Fruit fly (Drosophila melanogaster) whole organism, embryonic: Measurements from ENCODE around the gene CG34251.
A peak's percentile ranks its signal among the peaks of the same experiment; 100 is the strongest.

Source experiments
- Atf6 ChIP-seq: fragments of 200-800 bp; sonication (Bioruptor generic); IDR thresholded peaks from 2 replicates; pipeline ENCODE4 v1.3.6; 2022; ENCODE audit warnings: missing biosample characterization, missing genetic modification characterization
- Awh ChIP-seq: fragments of 200-800 bp; sonication (Bioruptor generic); IDR thresholded peaks from 2 replicates; pipeline ENCODE4, ENCODE4 v1.3.6; 2022; ENCODE audit warnings: missing biosample characterization, missing genetic modification characterization
- B-H2 ChIP-seq: fragments of 200-800 bp; sonication (Bioruptor generic); optimal IDR thresholded peaks from 2 replicates; lab custom pipeline; 2018; ENCODE audit warnings: missing biosample characterization, mild to moderate bottlenecking, missing genetic modification characterization
- CG11247 ChIP-seq: fragments of 200-800 bp; sonication (Bioruptor generic); IDR thresholded peaks from 2 replicates; pipeline ENCODE4 v1.3.6; 2022; ENCODE audit warnings: missing biosample characterization, missing genetic modification characterization
- CG12391 ChIP-seq: fragments of 200-800 bp; sonication (Bioruptor generic); optimal IDR thresholded peaks from 3 replicates; lab custom pipeline; 2018; ENCODE audit warnings: missing biosample characterization, mild to moderate bottlenecking, missing genetic modification characterization, moderate library complexity
- CG14014 ChIP-seq: fragments of 200-800 bp; sonication (Bioruptor generic); IDR thresholded peaks from 2 replicates; pipeline ENCODE4 v1.3.6; 2022; ENCODE audit warnings: missing biosample characterization, missing genetic modification characterization
- CG15011 ChIP-seq: fragments of 200-800 bp; sonication (Bioruptor generic); optimal IDR thresholded peaks from 3 replicates; lab custom pipeline; 2018; ENCODE audit warnings: missing biosample characterization, mild to moderate bottlenecking, missing genetic modification characterization
- CG15479 ChIP-seq: fragments of 200-800 bp; sonication (Bioruptor generic); optimal IDR thresholded peaks from 3 replicates; lab custom pipeline; 2019; ENCODE audit warnings: missing biosample characterization, mild to moderate bottlenecking, missing genetic modification characterization, moderate library complexity
- CG17385 ChIP-seq: fragments of 200-800 bp; sonication (Bioruptor generic); optimal IDR thresholded peaks from 3 replicates; lab custom pipeline; 2018; ENCODE audit warnings: missing biosample characterization, mild to moderate bottlenecking, missing genetic modification characterization
- CG18011 ChIP-seq: fragments of 200-800 bp; sonication (Bioruptor generic); optimal IDR thresholded peaks from 2 replicates; lab custom pipeline; 2017; ENCODE audit warnings: missing biosample characterization, missing genetic modification characterization, mild to moderate bottlenecking, moderate library complexity, missing genotype
- CG31224 ChIP-seq: fragments of 200-800 bp; sonication (Bioruptor generic); IDR thresholded peaks from 2 replicates; pipeline ENCODE4 v1.3.6; 2022; ENCODE audit warnings: missing biosample characterization, missing genetic modification characterization
- CG34224 ChIP-seq: fragments of 200-800 bp; sonication (Bioruptor generic); IDR thresholded peaks from 3 replicates; pipeline ENCODE4 v1.3.6; 2022; ENCODE audit warnings: missing biosample characterization, missing genetic modification characterization; ENCODE audit not compliant: partially characterized antibody
- CG4424 ChIP-seq: fragments of 200-800 bp; sonication (Bioruptor generic); optimal IDR thresholded peaks from 3 replicates; lab custom pipeline; 2016; ENCODE audit warnings: missing biosample characterization, missing genetic modification characterization
- CG4820 ChIP-seq: fragments of 200-800 bp; sonication (Bioruptor generic); optimal IDR thresholded peaks from 3 replicates; lab custom pipeline; 2016; ENCODE audit warnings: missing biosample characterization, missing genetic modification characterization
- CG6765 ChIP-seq: fragments of 200-800 bp; sonication (Bioruptor generic); optimal IDR thresholded peaks from 3 replicates; lab custom pipeline; 2017; ENCODE audit warnings: missing biosample characterization, mild to moderate bottlenecking, missing genetic modification characterization
- CG6813 ChIP-seq: fragments of 200-800 bp; sonication (Bioruptor generic); optimal IDR thresholded peaks from 2 replicates; lab custom pipeline; 2017; ENCODE audit warnings: missing biosample characterization, missing genetic modification characterization, mild to moderate bottlenecking, moderate library complexity, missing genetic modification reagents
- CG8290 ChIP-seq, 3 experiments: fragments of 200-800 bp; sonication (Bioruptor generic); optimal IDR thresholded peaks; 2 replicates each; lab custom pipeline; 2016 to 2019; ENCODE audit warnings: missing biosample characterization in 3 of 3, missing genetic modification characterization in 3 of 3, mild to moderate bottlenecking in 2 of 3, moderate library complexity in 1 of 3
- CG9437 ChIP-seq: fragments of 200-800 bp; sonication (Bioruptor generic); optimal IDR thresholded peaks from 2 replicates; lab custom pipeline; 2018; ENCODE audit warnings: missing biosample characterization, mild to moderate bottlenecking, missing genetic modification characterization
- Doc2 ChIP-seq: fragments of 200-800 bp; sonication (Bioruptor generic); IDR thresholded peaks from 2 replicates; pipeline ENCODE4 v1.3.6; 2022; ENCODE audit warnings: missing biosample characterization, missing genetic modification characterization
- Hand ChIP-seq: fragments of 200-800 bp; sonication (Bioruptor generic); optimal IDR thresholded peaks from 2 replicates; lab custom pipeline; 2017; ENCODE audit warnings: mild to moderate bottlenecking, missing biosample characterization, missing genetic modification reagents, missing genetic modification characterization
- HmgZ ChIP-seq: fragments of 200-800 bp; sonication (Bioruptor generic); optimal IDR thresholded peaks from 2 replicates; lab custom pipeline; 2018; ENCODE audit warnings: missing biosample characterization, mild to moderate bottlenecking, missing genetic modification characterization
- NK7.1 ChIP-seq: fragments of 200-800 bp; sonication (Bioruptor generic); optimal IDR thresholded peaks from 3 replicates; lab custom pipeline; 2016; ENCODE audit warnings: missing biosample characterization, missing genetic modification characterization
- PHDP ChIP-seq: fragments of 200-800 bp; sonication (Bioruptor generic); optimal IDR thresholded peaks from 3 replicates; lab custom pipeline; 2018; ENCODE audit warnings: missing biosample characterization, mild to moderate bottlenecking, missing genetic modification characterization, moderate library complexity
- Side ChIP-seq: fragments of 200-800 bp; sonication (Bioruptor generic); optimal IDR thresholded peaks from 2 replicates; lab custom pipeline; 2016; ENCODE audit warnings: missing biosample characterization, missing genetic modification characterization
- Tbp ChIP-seq: fragments of >200 bp; optimal IDR thresholded peaks from 2 replicates; lab custom pipeline; 2018; ENCODE audit warnings: missing biosample characterization, missing genetic modification characterization
- ab ChIP-seq: fragments of 200-800 bp; sonication (Bioruptor generic); optimal IDR thresholded peaks from 2 replicates; lab custom pipeline; 2016; ENCODE audit warnings: missing biosample characterization, missing genetic modification characterization
- abd-A ChIP-seq: fragments of 200-800 bp; sonication (Bioruptor generic); optimal IDR thresholded peaks from 3 replicates; lab custom pipeline; 2019; ENCODE audit warnings: missing biosample characterization, mild to moderate bottlenecking, missing genetic modification characterization, moderate library complexity
- aop ChIP-seq: fragments of 200-800 bp; sonication (Bioruptor generic); IDR thresholded peaks from 2 replicates; pipeline ENCODE4 v1.3.6; 2022; ENCODE audit warnings: missing biosample characterization, missing genetic modification characterization
- ara ChIP-seq: fragments of 200-800 bp; sonication (Bioruptor generic); IDR thresholded peaks from 2 replicates; pipeline ENCODE4 v1.3.6; 2022; ENCODE audit warnings: missing biosample characterization, missing genetic modification characterization
- crol ChIP-seq: fragments of 200-800 bp; sonication (Bioruptor generic); IDR thresholded peaks from 2 replicates; pipeline ENCODE4 v1.3.6; 2022; ENCODE audit warnings: missing biosample characterization, missing genetic modification characterization
- disco-r ChIP-seq: fragments of 200-800 bp; sonication (Bioruptor generic); optimal IDR thresholded peaks from 2 replicates; lab custom pipeline; 2016; ENCODE audit warnings: missing biosample characterization, missing genetic modification characterization
- exex ChIP-seq: fragments of 200-800 bp; sonication (Bioruptor generic); optimal IDR thresholded peaks from 4 replicates; lab custom pipeline; 2018; ENCODE audit warnings: missing biosample characterization, mild to moderate bottlenecking, missing genetic modification characterization, moderate library complexity
- ftz-f1 ChIP-seq: fragments of 200-800 bp; sonication (Bioruptor generic); optimal IDR thresholded peaks from 2 replicates; lab custom pipeline; 2016; ENCODE audit warnings: missing biosample characterization, missing genetic modification characterization
- gcm2 ChIP-seq: fragments of 200-800 bp; sonication (Bioruptor generic); optimal IDR thresholded peaks from 2 replicates; lab custom pipeline; 2016; ENCODE audit warnings: missing biosample characterization, missing genetic modification characterization
- lbe ChIP-seq: fragments of 200-800 bp; sonication (Bioruptor generic); optimal IDR thresholded peaks from 2 replicates; lab custom pipeline; 2016; ENCODE audit warnings: missing biosample characterization, mild to moderate bottlenecking, missing genetic modification characterization
- mam ChIP-seq: fragments of 200-800 bp; sonication (Bioruptor generic); optimal IDR thresholded peaks from 3 replicates; lab custom pipeline; 2016; ENCODE audit warnings: missing biosample characterization, missing genetic modification characterization
- mirr ChIP-seq: fragments of 200-800 bp; sonication (Bioruptor generic); optimal IDR thresholded peaks from 3 replicates; lab custom pipeline; 2018; ENCODE audit warnings: missing biosample characterization, mild to moderate bottlenecking, missing genetic modification characterization
- pfk ChIP-seq: fragments of 200-800 bp; sonication (Bioruptor generic); optimal IDR thresholded peaks from 2 replicates; lab custom pipeline; 2018; ENCODE audit warnings: missing biosample characterization, mild to moderate bottlenecking, missing genetic modification characterization, moderate library complexity
- phol ChIP-seq: fragments of 200-800 bp; sonication (Bioruptor generic); optimal IDR thresholded peaks from 3 replicates; lab custom pipeline; 2018; ENCODE audit warnings: missing biosample characterization, mild to moderate bottlenecking, missing genetic modification characterization, moderate library complexity
- pita ChIP-seq: fragments of 200-800 bp; sonication (Bioruptor generic); optimal IDR thresholded peaks from 2 replicates; lab custom pipeline; 2017; ENCODE audit warnings: missing biosample characterization, mild to moderate bottlenecking, missing genetic modification characterization
- pros ChIP-seq: fragments of 200-800 bp; sonication (Bioruptor generic); optimal IDR thresholded peaks from 3 replicates; lab custom pipeline; 2019; ENCODE audit warnings: missing biosample characterization, mild to moderate bottlenecking, missing genetic modification characterization, moderate library complexity
- rib ChIP-seq: fragments of 200-800 bp; sonication (Bioruptor generic); IDR thresholded peaks from 2 replicates; pipeline ENCODE4 v1.3.6; 2022; ENCODE audit warnings: missing biosample characterization, missing genetic modification characterization
- shn ChIP-seq: fragments of 200-800 bp; sonication (Bioruptor generic); optimal IDR thresholded peaks from 3 replicates; lab custom pipeline; 2016; ENCODE audit warnings: missing biosample characterization, missing genetic modification characterization
- sisA ChIP-seq: fragments of 200-800 bp; sonication (Bioruptor generic); IDR thresholded peaks from 2 replicates; pipeline ENCODE4 v1.3.6; 2022; ENCODE audit warnings: missing biosample characterization, missing genetic modification characterization
- sna ChIP-seq: fragments of 200-800 bp; sonication (Bioruptor generic); IDR thresholded peaks from 2 replicates; pipeline ENCODE4 v1.3.6; 2022; ENCODE audit warnings: missing biosample characterization, missing genetic modification characterization; ENCODE audit not compliant: partially characterized antibody
- sqz ChIP-seq: fragments of 200-800 bp; sonication (Bioruptor generic); optimal IDR thresholded peaks from 3 replicates; lab custom pipeline; 2018; ENCODE audit warnings: missing biosample characterization, mild to moderate bottlenecking, missing genetic modification characterization
- sr ChIP-seq: fragments of 200-800 bp; sonication (Bioruptor generic); IDR thresholded peaks from 3 replicates; pipeline ENCODE4 v1.3.6; 2022; ENCODE audit warnings: missing biosample characterization, missing genetic modification characterization
- tx ChIP-seq: fragments of 200-800 bp; sonication (Bioruptor generic); optimal IDR thresholded peaks from 2 replicates; lab custom pipeline; 2016; ENCODE audit warnings: missing biosample characterization, missing genetic modification characterization

Gene CG34251

dm6 chr3L:17643985-17644905 is 27.2 kb upstream of the CG34251 start (continued):
- no peak for TF ChIP-seq gcm2
- TF ChIP-seq Tbp (GFP tag; lab: Kevin White, UChicago), result peak; percentile 70
- TF ChIP-seq CG34224 (GFP tag; lab: Robert Waterston, UW), result 0 out of 3 replicates have a peak, but pooled peaks have one; percentile 9
- TF ChIP-seq B-H2 (GFP tag; lab: Kevin White, UChicago), result peak; percentile 52
- no peak for TF ChIP-seq mam (GFP tag; lab: Kevin White, UChicago)
- peak; percentile 62 for TF ChIP-seq exex (tag; lab: Kevin White, UChicago)
- peak; percentile 17 for TF ChIP-seq pros (GFP tag; lab: Kevin White, UChicago)
- no peak for TF ChIP-seq CG12391 (tag; lab: Kevin White, UChicago)
- peak; percentile 36 for TF ChIP-seq sqz
- TF ChIP-seq PHDP (tag; lab: Kevin White, UChicago), result no peak
- peak; percentile 5 for TF ChIP-seq ab (GFP tag; lab: Kevin White, UChicago)
- peak; percentile 52 for TF ChIP-seq pfk (GFP tag; lab: Kevin White, UChicago)
- peak; percentile 55; the same call in 1 of the 2 replicates for TF ChIP-seq rib (GFP tag; lab: Robert Waterston, UW)
- TF ChIP-seq CG14014 (GFP tag; lab: Robert Waterston, UW), result 0 out of 2 replicates have a peak, but pooled peaks have one; percentile 12
- peak; percentile 21 for TF ChIP-seq HmgZ (tag; lab: Kevin White, UChicago)
- TF ChIP-seq CG6813 (GFP tag; lab: Kevin White, UChicago), result no peak
- peak; percentile 70 for TF ChIP-seq abd-A (tag; lab: Kevin White, UChicago)
- TF ChIP-seq CG15479 (GFP tag; lab: Kevin White, UChicago), result peak; percentile 76
- TF ChIP-seq aop (GFP tag; lab: Robert Waterston, UW), result no peak
- TF ChIP-seq Atf6 (GFP tag; lab: Robert Waterston, UW), result 0 out of 2 replicates have a peak, but pooled peaks have one; percentile 22
- TF ChIP-seq CG6765 (GFP tag; lab: Kevin White, UChicago), result no peak
- TF ChIP-seq phol (tag; lab: Kevin White, UChicago), result peak; percentile 97
- TF ChIP-seq crol (GFP tag; lab: Robert Waterston, UW), result 0 out of 2 replicates have a peak, but pooled peaks have one; percentile 8
- 0 out of 2 replicates have a peak, but pooled peaks have one; percentile 8 for TF ChIP-seq sna

dm6 chr3L:17644906-17645244 is 26.5 kb upstream of the CG34251 start, which contains the start of gene Pep:
Gene Pep (minus strand): TSS chr3L:17645036.
- TF ChIP-seq shn (GFP tag; lab: Kevin White, UChicago) (peak; percentile 20), NK7.1 (GFP tag; lab: Kevin White, UChicago) (peak; percentile 23), tx (GFP tag; lab: Kevin White, UChicago) (no peak), disco-r (GFP tag; lab: Kevin White, UChicago) (no peak), CG8290 (GFP tag; optimal IDR thresholded peaks at IDR 0.05; lab: Kevin White, UChicago) (peak; percentile 43), CG8290 (tag; optimal IDR thresholded peaks at IDR 0.05; lab: Kevin White, UChicago) (peak in 1 of 2 experiments; percentile 74), sr (no peak), CG15011 (GFP tag; lab: Kevin White, UChicago) (no peak), ara (no peak), Awh (GFP tag; lab: Robert Waterston, UW) (no peak), phol (tag; lab: Kevin White, UChicago) (peak; percentile 72), lbe (GFP tag; lab: Kevin White, UChicago) (peak; percentile 38), CG4820 (GFP tag; lab: Kevin White, UChicago) (no peak), ftz-f1 (GFP tag; lab: Kevin White, UChicago) (no peak), sisA (GFP tag; lab: Robert Waterston, UW) (no peak), CG31224 (GFP tag; lab: Robert Waterston, UW) (no peak), CG17385 (GFP tag; lab: Kevin White, UChicago) (peak; percentile 5), CG18011 (no peak), pita (GFP tag; lab: Kevin White, UChicago) (no peak), Side (peak; percentile 49), Doc2 (GFP tag; lab: Robert Waterston, UW) (no peak), CG11247 (GFP tag; lab: Robert Waterston, UW) (no peak), CG4424 (GFP tag; lab: Kevin White, UChicago) (peak; percentile 39), CG9437 (GFP tag; lab: Kevin White, UChicago) (peak; percentile 49), Hand (peak; percentile 12), mirr (GFP tag; lab: Kevin White, UChicago) (peak; percentile 20)
